Worm (Caenorhabditis elegans) whole organism, L4 larva: ENCODE measurements around the gene cpna-3.

Experiments
- F37D6.2 ChIP-seq: sonication (generic microtip); optimal IDR thresholded peaks from 2 replicates; lab custom pipeline; 2016; ENCODE audit warnings: mild to moderate bottlenecking, missing genetic modification characterization, missing compliant biosample characterization
- T20F7.1 ChIP-seq: fragments of 200-800 bp; sonication (Bioruptor generic); optimal IDR thresholded peaks from 2 replicates; lab custom pipeline; 2018; ENCODE audit warnings: mild to moderate bottlenecking, missing genetic modification characterization, missing compliant biosample characterization
- Y48G9A.11 ChIP-seq: fragments of 200-800 bp; sonication (Bioruptor generic); IDR thresholded peaks from 2 replicates; pipeline ENCODE4 v1.3.6; 2022; ENCODE audit warnings: missing genetic modification reagents, missing genetic modification characterization, missing compliant biosample characterization
- aha-1 ChIP-seq: fragments of 150-350 bp; peaks from one replicate; lab custom pipeline; 2014; ENCODE audit warnings: missing biosample characterization, missing genetic modification characterization
- ceh-28 ChIP-seq: fragments of 150-350 bp; optimal IDR thresholded peaks from 2 replicates; lab custom pipeline; 2014; ENCODE audit warnings: missing biosample characterization, missing genetic modification reagents, missing genetic modification characterization
- ceh-62 ChIP-seq: sonication (generic microtip); optimal IDR thresholded peaks from 2 replicates; lab custom pipeline; 2017; ENCODE audit warnings: missing biosample characterization, missing genetic modification characterization
- ceh-82 ChIP-seq: sonication (generic microtip); optimal IDR thresholded peaks from 2 replicates; lab custom pipeline; 2017; ENCODE audit warnings: missing biosample characterization, missing genetic modification characterization
- daf-12 ChIP-seq: fragments of 150-350 bp; optimal IDR thresholded peaks from 2 replicates; lab custom pipeline; 2014; ENCODE audit warnings: missing biosample characterization, missing genetic modification reagents, missing genetic modification characterization
- daf-16 ChIP-seq, 3 experiments: sonication (generic microtip); optimal IDR thresholded peaks; 2 replicates each; lab custom pipeline; 2016 to 2017; ENCODE audit warnings: missing genetic modification characterization in 3 of 3, missing genetic modification reagents in 3 of 3, mild to moderate bottlenecking in 2 of 3, missing compliant biosample characterization in 2 of 3, missing biosample characterization in 1 of 3, moderate library complexity in 1 of 3
- daf-8 ChIP-seq: fragments of 200-800 bp; sonication (Bioruptor generic); IDR thresholded peaks from 2 replicates; pipeline ENCODE4 v1.3.6; 2022; ENCODE audit warnings: missing genetic modification characterization, missing compliant biosample characterization
- dmd-8 ChIP-seq: fragments of 200-800 bp; sonication (Bioruptor generic); IDR thresholded peaks from 2 replicates; pipeline ENCODE4 v1.3.6; 2022; ENCODE audit warnings: missing genetic modification characterization, missing compliant biosample characterization
- dpl-1 ChIP-seq: fragments of 150-350 bp; optimal IDR thresholded peaks from 2 replicates; lab custom pipeline; 2014; ENCODE audit warnings: missing biosample characterization, missing genetic modification reagents, missing genetic modification characterization
- dve-1 ChIP-seq: sonication (generic microtip); optimal IDR thresholded peaks from 2 replicates; lab custom pipeline; 2017; ENCODE audit warnings: antibody characterized with exemption, mild to moderate bottlenecking, missing genetic modification characterization, missing compliant biosample characterization; ENCODE audit not compliant: insufficient read depth
- fos-1 ChIP-seq: fragments of 150-350 bp; optimal IDR thresholded peaks from 2 replicates; lab custom pipeline; 2014; ENCODE audit warnings: missing biosample characterization, missing genetic modification characterization
- hlh-30 ChIP-seq: sonication (generic microtip); optimal IDR thresholded peaks from 2 replicates; lab custom pipeline; 2017; ENCODE audit warnings: antibody characterized with exemption, mild to moderate bottlenecking, missing genetic modification characterization, missing compliant biosample characterization; ENCODE audit not compliant: insufficient read depth
- hmg-1.1 ChIP-seq: fragments of 200-800 bp; sonication (Bioruptor generic); IDR thresholded peaks from 2 replicates; pipeline ENCODE4 v1.3.6; 2022; ENCODE audit warnings: missing genetic modification reagents, missing genetic modification characterization, missing compliant biosample characterization
- jun-1 ChIP-seq: fragments of 150-350 bp; optimal IDR thresholded peaks from 2 replicates; lab custom pipeline; 2014; ENCODE audit warnings: missing biosample characterization, missing genetic modification reagents, missing genetic modification characterization
- lin-38 ChIP-seq: fragments of 200-800 bp; sonication (Bioruptor generic); IDR thresholded peaks from 2 replicates; pipeline ENCODE4 v1.3.6; 2022; ENCODE audit warnings: missing genetic modification reagents, missing genetic modification characterization, missing compliant biosample characterization
- lin-39 ChIP-seq: fragments of 150-350 bp; optimal IDR thresholded peaks from 2 replicates; lab custom pipeline; 2014; ENCODE audit warnings: missing biosample characterization, missing genetic modification reagents, missing genetic modification characterization
- lir-3 ChIP-seq: sonication (generic microtip); optimal IDR thresholded peaks from 2 replicates; lab custom pipeline; 2016; ENCODE audit warnings: mild to moderate bottlenecking, missing genetic modification characterization, missing compliant biosample characterization
- lsy-2 ChIP-seq, 2 experiments: fragments of 150-350 bp in 1 of 2; sonication (generic microtip) in 1 of 2; optimal IDR thresholded peaks; 2 replicates each; lab custom pipeline; 2014 to 2017; ENCODE audit warnings: missing biosample characterization in 2 of 2, missing genetic modification characterization in 2 of 2
- madf-5 ChIP-seq, 2 experiments: fragments of 200-800 bp; sonication (Bioruptor generic); IDR thresholded peaks; 2 replicates each; pipeline ENCODE4 v1.3.6; 2022; ENCODE audit warnings: missing compliant biosample characterization in 2 of 2, missing genetic modification characterization in 2 of 2
- mep-1 ChIP-seq: fragments of 150-350 bp; sonication (generic microtip); optimal IDR thresholded peaks from 3 replicates; lab custom pipeline; 2014; ENCODE audit warnings: missing biosample characterization, missing genetic modification characterization
- nhr-237 ChIP-seq: sonication (generic microtip); optimal IDR thresholded peaks from 2 replicates; lab custom pipeline; 2017; ENCODE audit warnings: missing biosample characterization, missing genetic modification characterization
- nhr-28 ChIP-seq: fragments of 150-350 bp; optimal IDR thresholded peaks from 2 replicates; lab custom pipeline; 2014; ENCODE audit warnings: missing biosample characterization, missing genetic modification characterization
- nhr-6 ChIP-seq: fragments of 150-350 bp; optimal IDR thresholded peaks from 2 replicates; lab custom pipeline; 2014; ENCODE audit warnings: missing biosample characterization, missing genetic modification characterization
- pha-4 ChIP-seq, 2 experiments: fragments of 150-350 bp in 1 of 2; fragments of 200-800 bp in 1 of 2; sonication (Bioruptor generic) in 1 of 2; IDR thresholded peaks in 1 of 2; optimal IDR thresholded peaks in 1 of 2; 2 replicates each; pipeline versions ENCODE4 v1.3.6 to Lab custom; 2014 to 2022; ENCODE audit warnings: missing genetic modification characterization in 2 of 2, missing genetic modification reagents in 2 of 2, missing biosample characterization in 1 of 2, missing compliant biosample characterization in 1 of 2
- pqm-1 ChIP-seq: sonication (generic microtip); optimal IDR thresholded peaks from 2 replicates; lab custom pipeline; 2017; ENCODE audit warnings: missing biosample characterization, missing genetic modification characterization
- rbr-2 ChIP-seq: sonication (generic microtip); optimal IDR thresholded peaks from 2 replicates; lab custom pipeline; 2016; ENCODE audit warnings: missing genotype, missing genetic modification characterization, missing compliant biosample characterization
- snpc-1.2 ChIP-seq: fragments of 200-800 bp; sonication (Bioruptor generic); IDR thresholded peaks from 2 replicates; pipeline ENCODE4 v1.3.6; 2022; ENCODE audit warnings: missing genetic modification reagents, missing genetic modification characterization, missing compliant biosample characterization
- snpc-4 ChIP-seq: fragments of 150-350 bp; optimal IDR thresholded peaks from 2 replicates; lab custom pipeline; 2014; ENCODE audit warnings: missing biosample characterization, missing genetic modification characterization
- spr-3 ChIP-seq: fragments of 200-800 bp; sonication (Bioruptor generic); optimal IDR thresholded peaks from 2 replicates; lab custom pipeline; 2018; ENCODE audit warnings: mild to moderate bottlenecking, missing genetic modification characterization, missing compliant biosample characterization
- unc-62 ChIP-seq, 3 experiments: fragments of 150-350 bp in 1 of 3; sonication (generic microtip); optimal IDR thresholded peaks in 2 of 3; peaks in 1 of 3; 1 replicate in 1 of 3; 2 replicates in 2 of 3; lab custom pipeline; 2014 to 2017; ENCODE audit warnings: missing biosample characterization in 3 of 3, missing genetic modification characterization in 3 of 3, missing genetic modification reagents in 3 of 3, missing genotype in 1 of 3
- zfp-2 ChIP-seq: sonication (generic microtip); optimal IDR thresholded peaks from 2 replicates; lab custom pipeline; 2016; ENCODE audit warnings: mild to moderate bottlenecking, missing genetic modification characterization, missing compliant biosample characterization
- zfp-3 ChIP-seq: fragments of 200-800 bp; sonication (Bioruptor generic); conservative IDR thresholded peaks from 2 replicates; pipeline ENCODE4 v1.3.6; 2022; ENCODE audit warnings: missing genetic modification reagents, missing genetic modification characterization, missing compliant biosample characterization
- zip-11 ChIP-seq: fragments of 200-800 bp; sonication (Bioruptor generic); IDR thresholded peaks from 2 replicates; pipeline ENCODE4 v1.3.6; 2022; ENCODE audit warnings: missing genetic modification characterization, missing compliant biosample characterization
- ztf-7 ChIP-seq: fragments of 150-350 bp; optimal IDR thresholded peaks from 2 replicates; lab custom pipeline; 2014; ENCODE audit warnings: missing biosample characterization, missing genetic modification characterization

Gene cpna-3

DNA sequence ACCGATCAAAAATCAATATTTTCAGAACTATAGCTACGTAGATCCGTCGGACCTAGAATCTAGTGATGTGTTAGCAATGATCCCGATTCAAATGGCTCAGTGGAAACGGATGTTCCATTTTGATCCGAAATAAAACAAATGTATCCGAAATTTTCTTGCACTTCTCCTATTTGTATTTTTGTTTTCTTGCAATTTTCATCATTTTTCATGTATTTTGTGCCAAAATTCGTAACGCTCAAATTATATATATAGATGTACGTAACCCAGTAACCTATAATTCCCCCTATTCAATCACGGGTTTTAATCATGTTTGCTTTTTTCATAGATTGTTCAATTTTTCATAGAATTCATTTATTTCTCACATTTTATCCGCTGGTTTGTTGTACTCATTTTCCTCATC is 2.3 kb downstream of the cpna-3 start, which contains the start of gene gldi-10:
TSS of gene gldi-10 (plus strand) at position 301 of the 400 bp plus-strand sequence.
- TF ChIP-seq spr-3 (no peak), aha-1 (tag; lab: Kevin White, UChicago) (peak; percentile 16), hmg-1.1 (no peak), zip-11 (GFP tag; lab: Robert Waterston, UW) (no peak)

DNA sequence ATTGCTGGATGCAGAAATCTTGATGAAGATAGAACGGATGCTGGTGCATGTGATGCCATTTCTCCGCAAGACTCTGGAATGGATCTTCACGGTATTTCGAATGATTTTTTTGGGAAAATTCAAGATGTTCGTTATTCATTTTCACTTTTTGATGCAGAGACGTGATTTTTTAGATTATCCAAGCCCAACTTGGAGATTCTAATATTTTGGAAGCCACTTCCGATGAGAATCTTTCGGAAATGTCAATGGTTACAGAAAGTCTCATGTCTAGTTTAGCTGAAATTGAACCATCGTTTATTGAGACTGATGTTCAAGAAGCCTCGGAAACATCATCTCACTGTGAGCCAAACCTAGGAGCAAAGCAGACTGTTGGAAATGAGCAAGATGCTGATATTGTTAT is 4.2 kb downstream of the cpna-3 start:
- TF ChIP-seq ceh-62 (tag; lab: Kevin White, UChicago) (no peak), zfp-2 (no peak), fos-1 (tag; lab: Kevin White, UChicago) (no peak), jun-1 (tag; lab: Kevin White, UChicago) (no peak), ceh-82 (tag; lab: Kevin White, UChicago) (no peak), nhr-6 (tag; lab: Kevin White, UChicago) (no peak), Y48G9A.11 (GFP tag; lab: Robert Waterston, UW) (no peak), unc-62 (GFP tag; optimal IDR thresholded peaks at IDR 0.05 in 1 of 2; lab: Kevin White, UChicago) (peak in 1 of 2 experiments; percentile 99), unc-62 (tag; optimal IDR thresholded peaks at IDR 0.05; lab: Kevin White, UChicago) (no peak)

- peak in 1 of 2 experiments; percentile 42 for TF ChIP-seq lsy-2 (tag; optimal IDR thresholded peaks at IDR 0.05; lab: Kevin White, UChicago)
- TF ChIP-seq spr-3: no peak
- TF ChIP-seq dmd-8: no peak
- TF ChIP-seq dpl-1: peak; percentile 53
- peak; percentile 56 for TF ChIP-seq lin-38 (GFP tag; lab: Robert Waterston, UW)
- TF ChIP-seq, all 104 proteins: peak for 3
These were observed 7.7 kb downstream of the cpna-3 start, which contains the start of the genes C01F6.14 and fem-3 for ce11 chrIV:9104071-9105016. Gene C01F6.14 (minus strand): TSS chrIV:9104121. Gene fem-3 (plus strand): TSS chrIV:9104966.

DNA sequence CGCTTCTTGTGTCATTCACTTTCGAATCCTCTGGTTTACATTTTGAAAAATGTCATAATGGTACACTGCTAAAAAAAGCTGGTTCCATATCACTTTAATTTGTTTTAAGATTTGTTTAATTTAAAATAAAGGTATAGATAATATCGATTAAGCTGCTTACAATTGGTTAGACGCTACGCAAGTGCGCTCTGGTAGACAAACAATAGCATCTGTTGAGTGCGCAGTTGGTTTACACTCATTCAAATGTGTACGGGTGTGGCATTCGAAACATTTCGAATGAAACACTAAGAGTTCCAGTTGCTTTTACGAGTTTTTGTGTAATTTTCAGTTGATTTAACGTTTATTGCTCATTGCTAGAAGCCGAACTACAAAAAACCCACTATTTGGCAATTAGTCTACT is 10.8 kb downstream of the cpna-3 start:
- no peak for TF ChIP-seq madf-5 (GFP tag; IDR thresholded peaks at IDR 0.05; lab: Robert Waterston, UW)
- no peak for TF ChIP-seq lir-3 (tag; lab: Kevin White, UChicago)
- peak; percentile 13 for TF ChIP-seq ceh-28 (tag; lab: Kevin White, UChicago)
- no peak for TF ChIP-seq ztf-7 (tag; lab: Kevin White, UChicago)
- no peak for TF ChIP-seq pha-4 (GFP tag; IDR thresholded peaks at IDR 0.05; lab: Robert Waterston, UW)
- TF ChIP-seq pha-4 (tag; optimal IDR thresholded peaks at IDR 0.05; lab: Kevin White, UChicago): peak; percentile 66
- TF ChIP-seq T20F7.1 (GFP tag; lab: Kevin White, UChicago): peak; percentile 33
- no peak for TF ChIP-seq nhr-237 (tag; lab: Kevin White, UChicago)
- TF ChIP-seq zfp-3: no peak
- TF ChIP-seq lsy-2 (tag; optimal IDR thresholded peaks at IDR 0.05; lab: Kevin White, UChicago): peak in 1 of 2 experiments; percentile 67
- peak; percentile 35 for TF ChIP-seq rbr-2 (tag; lab: Kevin White, UChicago)
- no peak for TF ChIP-seq zip-11 (GFP tag; lab: Robert Waterston, UW)
- peak; percentile 60 for TF ChIP-seq mep-1
- no peak for TF ChIP-seq F37D6.2 (tag; lab: Kevin White, UChicago)
- peak; percentile 42 for TF ChIP-seq dpl-1
- peak; percentile 26 for TF ChIP-seq hlh-30
- peak; percentile 62 for TF ChIP-seq nhr-6 (tag; lab: Kevin White, UChicago)
- TF ChIP-seq snpc-4: no peak
- TF ChIP-seq snpc-1.2: no peak
- TF ChIP-seq lin-39 (tag; lab: Kevin White, UChicago): no peak
- no peak for TF ChIP-seq daf-12 (tag; lab: Kevin White, UChicago)
- TF ChIP-seq dve-1 (tag; lab: Kevin White, UChicago): peak; percentile 30
- TF ChIP-seq nhr-28: peak; percentile 30
- TF ChIP-seq lin-38 (GFP tag; lab: Robert Waterston, UW): peak; percentile 68
- TF ChIP-seq pqm-1 (tag; lab: Kevin White, UChicago): peak; percentile 22
- TF ChIP-seq daf-8: no peak
- TF ChIP-seq daf-16 (GFP tag; optimal IDR thresholded peaks at IDR 0.05; lab: Kevin White, UChicago): no peak
- peak; percentile 34 for TF ChIP-seq daf-16 (tag; optimal IDR thresholded peaks at IDR 0.05; lab: Kevin White, UChicago)
- TF ChIP-seq, all 104 proteins: peak for 14
